Fruit fly (Drosophila melanogaster): ENCODE data around the gene CG42634.

DNA sequence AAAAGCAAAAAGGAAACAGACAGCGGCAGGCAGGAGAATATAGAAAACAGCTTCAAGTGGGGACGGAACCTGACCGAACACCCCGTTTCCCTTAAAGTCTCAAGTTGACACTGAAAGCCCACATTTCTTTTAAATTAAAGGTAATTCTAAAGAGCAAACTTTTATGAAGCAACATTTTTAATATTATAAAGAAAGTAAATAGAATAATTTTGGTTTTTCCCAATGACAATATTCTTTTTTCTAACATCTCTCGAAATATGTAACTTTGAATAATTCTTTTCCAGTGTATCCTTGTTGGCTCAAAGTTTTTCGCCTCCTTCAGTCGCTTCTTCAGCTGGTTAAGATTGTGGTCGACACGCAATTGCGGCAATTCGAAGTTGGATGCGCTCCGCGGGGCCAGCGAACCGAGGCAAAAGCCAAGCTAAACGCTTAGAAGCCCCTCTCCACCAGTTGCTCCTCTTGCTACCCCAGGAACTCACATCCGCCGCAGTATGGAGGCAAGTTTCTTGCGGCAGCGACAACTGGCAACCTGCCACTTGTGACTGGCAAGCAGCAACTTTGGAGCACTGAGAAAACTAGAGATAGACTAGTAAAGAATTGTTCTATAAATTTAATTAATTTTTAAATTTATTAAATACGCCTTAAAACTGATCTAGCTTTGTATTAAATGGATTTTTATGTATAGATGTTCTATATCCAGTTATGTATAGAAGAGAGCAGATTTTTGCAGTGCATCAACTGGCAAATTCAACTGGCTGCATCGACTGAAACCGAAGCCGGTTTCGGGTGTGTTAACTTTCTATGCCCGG, 4.5 kb upstream of the CG42634 start:
- no peak for TF ChIP-seq CG1620 (GFP tag; optimal IDR thresholded peaks at IDR 0.05)
- TF ChIP-seq kay (GFP tag; ENCODE audit: borderline replicate concordance): no peak
- no peak for TF ChIP-seq bab1 (GFP tag; optimal IDR thresholded peaks at IDR 0.05)
- no peak for TF ChIP-seq CG5204 (GFP tag; optimal IDR thresholded peaks at IDR 0.05)
- no peak for TF ChIP-seq CG7101 (tag; optimal IDR thresholded peaks at IDR 0.05)
- TF ChIP-seq Clk (GFP tag; optimal IDR thresholded peaks at IDR 0.05): no peak
- no peak for TF ChIP-seq tj (GFP tag; optimal IDR thresholded peaks at IDR 0.05)
- TF ChIP-seq Mnt (GFP tag; optimal IDR thresholded peaks at IDR 0.05): no peak

Data from whole organism, adult.